Fruit fly (Drosophila melanogaster) whole organism, pupa: ENCODE results near the gene CG6661.
A peak's percentile ranks its signal among the peaks of the same experiment; 100 is the strongest.

Experiments
- CG4496 ChIP-seq: fragments of 200-800 bp; sonication (Bioruptor generic); IDR thresholded peaks from 3 replicates; pipeline ENCODE4 v1.3.6; 2022; ENCODE audit warnings: missing biosample characterization, missing genetic modification characterization
- rn ChIP-seq: fragments of 200-800 bp; sonication (Bioruptor generic); IDR thresholded peaks from 2 replicates; pipeline ENCODE4 v1.3.6; 2022; ENCODE audit warnings: missing biosample characterization, missing genetic modification characterization

- TF ChIP-seq rn (GFP tag; lab: Robert Waterston, UW) (no peak), CG4496 (GFP tag; lab: Robert Waterston, UW) (peak; percentile 71; the same call in 2 of the 3 replicates)
Observed at dm6 chr3L:14003297-14004040, 31.1 kb upstream of the CG6661 start.
